Worm (Caenorhabditis elegans): Measurements from ENCODE around the gene sdz-33.
"Not testable (repeated sequence)": the region's sequence is repeated elsewhere in the genome, so short reads cannot be mapped to it uniquely, and the experiment has no call there.

The sdz-33 gene

DNA sequence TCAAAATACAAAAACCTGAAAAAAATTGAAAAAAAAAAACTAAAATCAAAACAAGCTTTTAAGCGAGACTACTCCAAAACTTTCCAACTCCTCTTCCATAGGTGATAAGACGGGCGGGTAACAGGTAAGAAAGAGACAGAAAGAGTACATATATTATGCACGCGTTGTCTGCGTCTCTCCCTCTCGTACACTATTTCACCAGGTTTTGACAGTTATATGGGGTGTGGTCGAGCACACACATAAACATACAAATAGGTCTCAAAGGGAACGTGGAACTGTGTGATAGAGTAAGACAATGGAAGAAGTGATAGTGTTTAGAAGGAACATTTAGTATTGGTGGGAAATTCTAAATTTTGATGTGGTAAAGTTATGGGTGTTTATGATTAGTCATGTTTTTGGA, 25.7 kb upstream of the sdz-33 start:
- TF ChIP-seq ztf-23 (GFP tag; IDR thresholded peaks at IDR 0.05) (no peak), T22C8.4 (GFP tag; IDR thresholded peaks at IDR 0.05) (no peak), ztf-29 (GFP tag; IDR thresholded peaks at IDR 0.05) (no peak), flt-1 (GFP tag; IDR thresholded peaks at IDR 0.05) (no peak), cog-1 (tag; optimal IDR thresholded peaks at IDR 0.05) (no peak), ref-1 (GFP tag; conservative IDR thresholded peaks at IDR 0.05) (no peak), med-1 (GFP tag; optimal IDR thresholded peaks at IDR 0.05; ENCODE audit: insufficient read depth) (no peak), tab-1 (GFP tag; IDR thresholded peaks at IDR 0.05) (no peak)

DNA sequence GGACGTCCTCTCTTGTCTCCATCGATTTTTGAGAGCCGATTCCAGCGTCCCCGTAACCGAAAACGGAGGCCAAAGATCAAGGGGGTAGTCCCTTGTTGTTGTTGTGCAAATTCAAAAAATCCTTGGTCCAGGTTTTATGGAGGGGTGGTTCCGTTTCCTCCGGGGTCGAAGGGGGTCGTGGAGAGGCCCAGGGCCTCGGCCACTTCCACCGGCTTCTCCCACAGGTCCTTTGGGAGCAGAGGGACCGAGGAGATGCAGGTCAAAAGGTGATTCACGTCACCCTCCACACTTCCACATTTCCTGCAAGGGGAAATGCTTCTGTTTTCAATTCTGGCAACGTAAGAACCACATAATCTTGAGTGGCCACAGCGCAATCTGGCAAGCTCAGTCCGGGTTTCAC, 23.6 kb upstream of the sdz-33 start, which contains the start of gene fbxb-22:
TSS of gene fbxb-22 (minus strand) at position 61 of the 400 bp plus-strand sequence.
- TF ChIP-seq ztf-23 (GFP tag; IDR thresholded peaks at IDR 0.05); ztf-29 (GFP tag; IDR thresholded peaks at IDR 0.05); cog-1 (tag; optimal IDR thresholded peaks at IDR 0.05): not testable (repeated sequence)

DNA sequence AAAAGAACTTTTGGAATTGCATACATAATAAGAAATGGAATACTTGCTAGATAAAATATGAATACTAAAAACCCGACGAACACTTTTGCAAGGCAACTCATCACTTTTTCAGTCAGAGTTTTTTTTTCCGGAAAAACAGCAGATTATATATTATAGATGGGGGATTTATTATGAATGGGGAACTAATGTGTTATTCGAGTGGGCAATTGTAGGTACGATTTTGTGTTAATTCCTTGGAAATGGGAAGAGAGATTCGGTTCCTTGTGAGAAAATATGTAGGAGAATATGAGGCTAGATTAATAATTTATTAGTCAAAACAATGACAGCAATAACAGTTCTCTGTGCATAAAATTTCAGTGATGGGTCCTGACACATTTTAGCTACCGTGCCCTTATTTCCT, 15.9 kb upstream of the sdz-33 start, which contains the start of gene faah-5:
TSS of gene faah-5 (minus strand) at position 101 of the 400 bp plus-strand sequence.
- TF ChIP-seq ztf-23 (GFP tag; IDR thresholded peaks at IDR 0.05) (no peak), klf-2 (GFP tag; conservative IDR thresholded peaks at IDR 0.05) (no peak), flt-1 (GFP tag; IDR thresholded peaks at IDR 0.05) (no peak), cog-1 (tag; optimal IDR thresholded peaks at IDR 0.05) (no peak)

DNA sequence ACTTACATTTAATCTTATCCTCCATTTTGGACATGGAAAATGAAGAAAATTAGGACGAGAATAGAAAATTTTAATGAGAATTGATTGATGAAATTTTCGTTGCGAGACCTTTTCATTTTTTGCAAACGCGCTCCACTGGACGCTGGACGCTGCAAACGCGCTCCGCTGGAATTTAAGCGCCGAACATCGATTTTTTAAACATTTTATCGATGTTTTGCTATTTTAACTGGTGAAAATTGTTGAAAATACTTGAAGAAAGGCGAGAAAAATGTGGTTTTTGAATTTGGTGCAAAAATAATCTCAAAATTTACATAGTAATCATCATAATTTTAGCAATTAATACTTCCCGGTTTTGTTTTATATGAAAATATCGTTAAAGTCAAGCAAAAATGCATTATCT, 14.3 kb upstream of the sdz-33 start, which contains the start of gene Y56A3A.41:
TSS of gene Y56A3A.41 (minus strand) at position 101 of the 400 bp plus-strand sequence.
- no peak for TF ChIP-seq tab-1 (GFP tag; IDR thresholded peaks at IDR 0.05)
- no peak for TF ChIP-seq klf-2 (GFP tag; conservative IDR thresholded peaks at IDR 0.05)
- TF ChIP-seq ref-1 (GFP tag; conservative IDR thresholded peaks at IDR 0.05) = no peak
- no peak for TF ChIP-seq ztf-29 (GFP tag; IDR thresholded peaks at IDR 0.05)
- no peak for TF ChIP-seq cog-1 (tag; optimal IDR thresholded peaks at IDR 0.05)

DNA sequence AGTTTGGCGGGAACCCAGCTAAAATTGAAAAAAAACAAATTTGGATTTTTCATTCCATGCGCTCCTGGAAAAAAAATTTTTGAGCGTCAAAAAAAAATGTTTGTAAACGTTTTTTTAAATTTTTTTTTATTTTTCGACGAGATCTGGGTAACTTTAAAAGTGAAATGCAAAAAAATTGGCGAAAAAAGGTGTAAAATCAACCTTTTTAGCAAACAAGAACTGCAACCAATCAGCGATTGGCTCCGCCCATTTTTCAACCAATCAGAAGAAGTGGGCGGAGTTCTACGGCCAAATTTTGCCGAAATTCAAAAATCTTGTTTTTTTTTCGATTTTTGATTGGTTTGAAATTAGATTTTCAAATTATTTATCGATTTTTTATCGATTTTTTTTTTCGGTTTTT, 11.8 kb upstream of the sdz-33 start:
- TF ChIP-seq klf-2 (GFP tag; conservative IDR thresholded peaks at IDR 0.05) (no peak), tab-1 (GFP tag; IDR thresholded peaks at IDR 0.05) (no peak), cog-1 (tag; optimal IDR thresholded peaks at IDR 0.05) (no peak), ref-1 (GFP tag; conservative IDR thresholded peaks at IDR 0.05) (no peak), T22C8.4 (GFP tag; IDR thresholded peaks at IDR 0.05) (no peak), flt-1 (GFP tag; IDR thresholded peaks at IDR 0.05) (no peak), ztf-23 (GFP tag; IDR thresholded peaks at IDR 0.05) (no peak), ztf-29 (GFP tag; IDR thresholded peaks at IDR 0.05) (no peak), med-1 (GFP tag; optimal IDR thresholded peaks at IDR 0.05; ENCODE audit: insufficient read depth) (no peak)

DNA sequence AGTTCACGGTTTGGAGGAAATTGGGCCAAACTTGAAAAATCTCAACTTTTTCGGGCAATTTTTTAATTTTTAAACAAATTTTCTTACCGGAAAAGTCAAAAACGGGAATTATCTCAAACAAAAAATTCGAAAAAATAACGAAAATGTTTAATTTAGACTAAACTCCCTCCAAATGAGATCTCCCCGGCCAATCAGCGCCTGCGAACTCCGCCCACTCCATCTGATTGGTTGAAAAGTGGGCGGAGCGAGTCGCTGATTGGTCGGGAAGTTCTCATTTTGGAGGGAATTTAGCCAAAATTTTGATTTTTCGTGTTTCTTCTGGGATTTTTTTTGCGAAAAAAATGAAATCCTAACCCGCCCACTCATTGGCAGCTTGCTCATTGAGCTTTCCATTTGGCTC, 10.6 kb upstream of the sdz-33 start:
- TF ChIP-seq ztf-23 (GFP tag; IDR thresholded peaks at IDR 0.05) = no peak

DNA sequence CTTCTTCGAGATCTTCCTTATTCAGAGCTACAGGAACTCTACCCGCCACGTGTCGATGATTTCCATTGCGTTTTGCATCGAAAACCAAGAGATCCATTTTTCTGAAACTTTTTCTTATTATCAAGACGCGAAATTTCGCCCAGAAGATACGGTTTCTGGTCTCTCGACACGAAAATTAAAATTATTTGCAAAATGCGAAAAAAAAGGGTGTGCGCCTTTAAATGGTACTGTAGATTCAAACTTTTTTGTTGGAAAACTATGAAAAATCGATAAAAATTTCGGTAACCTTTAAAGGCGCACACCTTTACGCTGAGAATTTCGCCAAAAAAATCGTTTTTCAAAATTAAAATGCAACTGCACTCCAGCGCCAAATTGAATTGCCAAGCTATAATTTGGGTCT, 9.1 kb upstream of the sdz-33 start, which contains the start of gene tsen-2:
TSS of gene tsen-2 (minus strand) at position 101 of the 400 bp plus-strand sequence.
- TF ChIP-seq T22C8.4 (GFP tag; IDR thresholded peaks at IDR 0.05) = no peak

DNA sequence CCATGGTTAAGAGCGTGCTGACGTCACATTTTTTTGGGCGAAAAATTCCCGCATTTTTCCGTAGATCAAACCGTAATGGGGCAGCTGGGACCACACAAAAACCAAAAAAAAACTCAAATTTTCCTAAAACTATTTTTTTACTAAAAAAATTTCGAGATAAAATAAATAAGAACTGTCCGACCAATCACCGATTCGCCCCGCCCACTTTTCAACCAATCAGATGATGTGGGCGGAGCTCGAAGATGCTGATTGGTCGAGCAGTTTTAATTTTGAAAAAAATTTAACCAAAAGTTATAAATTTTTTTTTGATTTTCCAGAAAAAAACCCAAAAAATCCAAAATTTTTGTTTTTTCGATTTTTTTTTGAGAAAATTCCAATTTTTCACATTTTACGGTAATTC, 7.3 kb upstream of the sdz-33 start:
- no peak for TF ChIP-seq tab-1 (GFP tag; IDR thresholded peaks at IDR 0.05)
- no peak for TF ChIP-seq T22C8.4 (GFP tag; IDR thresholded peaks at IDR 0.05)
- TF ChIP-seq flt-1 (GFP tag; IDR thresholded peaks at IDR 0.05) = no peak
- TF ChIP-seq ztf-29 (GFP tag; IDR thresholded peaks at IDR 0.05) = no peak
- TF ChIP-seq klf-2 (GFP tag; conservative IDR thresholded peaks at IDR 0.05) = no peak
- no peak for TF ChIP-seq cog-1 (tag; optimal IDR thresholded peaks at IDR 0.05)
- TF ChIP-seq ref-1 (GFP tag; conservative IDR thresholded peaks at IDR 0.05) = no peak

DNA sequence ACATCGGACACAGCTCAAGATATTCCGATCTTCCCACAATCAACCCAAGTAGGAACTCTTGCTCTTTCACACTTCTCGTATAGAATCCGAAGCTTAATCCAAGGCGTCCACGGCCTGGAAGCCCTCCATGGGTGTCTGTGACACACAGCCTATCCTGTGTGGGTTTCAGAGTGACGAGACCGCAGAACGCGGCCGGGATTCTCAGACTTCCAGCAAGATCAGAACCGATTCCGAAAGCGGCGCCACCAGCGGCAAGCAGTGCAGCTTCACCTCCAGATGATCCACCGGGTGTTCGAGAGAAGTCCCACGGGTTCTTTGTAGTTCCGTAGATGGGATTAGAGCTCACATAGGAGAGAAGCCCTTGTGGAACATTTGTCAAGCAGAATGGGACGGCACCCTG, 4.5 kb upstream of the sdz-33 start:
- TF ChIP-seq med-1 (GFP tag; optimal IDR thresholded peaks at IDR 0.05; ENCODE audit: insufficient read depth) (no peak), klf-2 (GFP tag; conservative IDR thresholded peaks at IDR 0.05) (no peak), ref-1 (GFP tag; conservative IDR thresholded peaks at IDR 0.05) (no peak), tab-1 (GFP tag; IDR thresholded peaks at IDR 0.05) (no peak), flt-1 (GFP tag; IDR thresholded peaks at IDR 0.05) (no peak), T22C8.4 (GFP tag; IDR thresholded peaks at IDR 0.05) (no peak), ztf-23 (GFP tag; IDR thresholded peaks at IDR 0.05) (no peak), ztf-29 (GFP tag; IDR thresholded peaks at IDR 0.05) (no peak), cog-1 (tag; optimal IDR thresholded peaks at IDR 0.05) (no peak)

DNA sequence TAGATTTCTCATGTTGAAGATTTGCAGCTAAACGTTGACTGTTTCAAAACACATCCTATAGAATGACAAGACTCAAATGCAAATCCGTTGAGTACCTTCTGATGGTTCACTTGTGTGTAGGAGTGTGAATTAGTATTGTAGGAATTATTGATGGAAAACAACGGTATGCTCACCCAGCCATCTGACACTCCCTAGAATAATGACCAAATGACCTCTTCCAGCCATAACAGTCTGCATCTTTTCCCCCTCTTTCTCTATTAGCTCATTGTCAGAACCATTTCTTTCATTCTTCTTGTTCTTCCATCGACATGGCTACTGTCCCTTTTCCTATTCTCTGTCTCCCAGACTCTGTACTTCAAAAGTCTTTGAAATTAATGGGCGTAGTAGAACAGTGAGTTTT, 1.4 kb downstream of the sdz-33 start, which contains the start of gene fbxb-24:
TSS of gene fbxb-24 (plus strand) at position 301 of the 400 bp plus-strand sequence.
- TF ChIP-seq cog-1 (tag; optimal IDR thresholded peaks at IDR 0.05) = no peak
- no peak for TF ChIP-seq klf-2 (GFP tag; conservative IDR thresholded peaks at IDR 0.05)
- no peak for TF ChIP-seq ztf-29 (GFP tag; IDR thresholded peaks at IDR 0.05)
- TF ChIP-seq med-1 (GFP tag; optimal IDR thresholded peaks at IDR 0.05; ENCODE audit: insufficient read depth) = no peak
- no peak for TF ChIP-seq ref-1 (GFP tag; conservative IDR thresholded peaks at IDR 0.05)
- TF ChIP-seq T22C8.4 (GFP tag; IDR thresholded peaks at IDR 0.05) = no peak
- no peak for TF ChIP-seq flt-1 (GFP tag; IDR thresholded peaks at IDR 0.05)
- TF ChIP-seq ztf-23 (GFP tag; IDR thresholded peaks at IDR 0.05) = no peak
- TF ChIP-seq tab-1 (GFP tag; IDR thresholded peaks at IDR 0.05) = no peak

DNA sequence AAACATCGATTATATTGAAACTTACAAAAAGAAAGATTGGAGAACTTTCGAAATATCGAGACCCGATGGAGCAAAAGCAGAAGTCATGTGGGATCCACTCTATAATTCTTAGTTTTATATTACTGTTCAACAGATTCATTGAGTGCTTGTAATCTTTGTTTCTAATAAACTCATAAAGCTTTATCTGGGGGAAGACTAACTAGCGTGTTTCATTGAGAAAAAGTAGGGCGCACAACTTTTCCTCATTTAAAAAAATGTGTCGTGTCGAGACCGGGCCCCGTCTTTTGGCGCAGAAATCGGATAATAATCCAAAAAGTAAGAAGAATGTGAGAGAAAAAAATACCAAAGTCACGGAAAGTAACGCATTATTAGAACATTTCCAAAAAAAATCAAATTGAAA, 2.5 kb downstream of the sdz-33 start, which contains the start of gene faah-4:
TSS of gene faah-4 (minus strand) at position 101 of the 400 bp plus-strand sequence.
- no peak for TF ChIP-seq ztf-29 (GFP tag; IDR thresholded peaks at IDR 0.05)
- no peak for TF ChIP-seq flt-1 (GFP tag; IDR thresholded peaks at IDR 0.05)
- TF ChIP-seq ref-1 (GFP tag; conservative IDR thresholded peaks at IDR 0.05) = no peak
- no peak for TF ChIP-seq tab-1 (GFP tag; IDR thresholded peaks at IDR 0.05)
- no peak for TF ChIP-seq med-1 (GFP tag; optimal IDR thresholded peaks at IDR 0.05; ENCODE audit: insufficient read depth)
- TF ChIP-seq klf-2 (GFP tag; conservative IDR thresholded peaks at IDR 0.05) = no peak
- no peak for TF ChIP-seq cog-1 (tag; optimal IDR thresholded peaks at IDR 0.05)
- TF ChIP-seq T22C8.4 (GFP tag; IDR thresholded peaks at IDR 0.05) = no peak
- TF ChIP-seq ztf-23 (GFP tag; IDR thresholded peaks at IDR 0.05) = no peak
